Fruit fly (Drosophila melanogaster) S2 (cell line): ENCODE results near the gene Nup107.

Experiments used
- CG8478 ChIP-seq: fragments of >200 bp; optimal IDR thresholded peaks from 2 replicates; lab custom pipeline; 2018
- CTCF ChIP-seq, 2 experiments: fragments of >200 bp; optimal IDR thresholded peaks; 2 replicates each; lab custom pipeline; 2018

DNA sequence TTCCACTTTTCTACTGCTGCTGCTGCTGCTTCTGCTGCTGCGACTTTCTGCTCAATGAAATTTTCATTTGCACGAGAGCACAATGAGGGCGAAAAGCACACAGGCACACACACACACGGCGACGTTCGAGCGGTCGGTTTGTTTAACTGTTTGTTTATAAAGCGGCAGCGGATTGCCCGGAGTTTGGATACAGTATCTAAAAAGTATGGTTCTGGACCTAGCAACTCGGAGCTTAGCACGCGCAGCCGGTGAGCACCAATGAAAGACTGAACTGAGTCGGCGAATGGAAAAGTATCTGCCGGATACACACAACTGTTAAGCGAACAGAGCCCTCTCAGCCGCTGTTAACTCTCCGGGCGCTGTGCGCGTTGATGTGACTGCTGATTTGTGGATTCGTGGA lies 20.2 kb upstream of the Nup107 start, which contains the start of gene CG17124:
- TF ChIP-seq CTCF (optimal IDR thresholded peaks at IDR 0.05; lab: Kevin White, UChicago) (no peak), CG8478 (lab: Kevin White, UChicago) (no peak)
